Fruit fly (Drosophila melanogaster) whole organism, embryonic: ENCODE data around the gene eIF3i.

Experiments
- Atf6 ChIP-seq: fragments of 200-800 bp; sonication (Bioruptor generic); IDR thresholded peaks from 2 replicates; pipeline ENCODE4 v1.3.6; 2022; ENCODE audit warnings: missing biosample characterization, missing genetic modification characterization
- B-H1 ChIP-seq: fragments of 200-800 bp; sonication (Bioruptor generic); IDR thresholded peaks from 3 replicates; pipeline ENCODE4 v1.3.6; 2022; ENCODE audit warnings: missing biosample characterization, missing genetic modification characterization
- CG10209 ChIP-seq: fragments of 200-800 bp; sonication (Bioruptor generic); optimal IDR thresholded peaks from 3 replicates; lab custom pipeline; 2017; ENCODE audit warnings: missing biosample characterization, mild to moderate bottlenecking, missing genetic modification characterization, missing genetic modification reagents
- CG10274 ChIP-seq: fragments of 200-800 bp; sonication (Bioruptor generic); optimal IDR thresholded peaks from 3 replicates; lab custom pipeline; 2017; ENCODE audit warnings: missing biosample characterization, mild to moderate bottlenecking, missing genetic modification characterization
- CG11085 ChIP-seq: fragments of 200-800 bp; sonication (Bioruptor generic); IDR thresholded peaks from 2 replicates; pipeline ENCODE4 v1.3.6; 2022; ENCODE audit warnings: missing biosample characterization, missing genetic modification characterization
- CG11398 ChIP-seq: fragments of 200-800 bp; sonication (Bioruptor generic); optimal IDR thresholded peaks from 2 replicates; lab custom pipeline; 2016; ENCODE audit warnings: missing biosample characterization, missing genetic modification characterization
- CG11696 ChIP-seq: fragments of 200-800 bp; sonication (Bioruptor generic); IDR thresholded peaks from 2 replicates; pipeline ENCODE4 v1.3.6; 2022; ENCODE audit warnings: missing biosample characterization, missing genetic modification characterization
- CG12071 ChIP-seq: fragments of 200-800 bp; sonication (Bioruptor generic); optimal IDR thresholded peaks from 3 replicates; lab custom pipeline; 2018; ENCODE audit warnings: missing biosample characterization, mild to moderate bottlenecking, missing genetic modification characterization
- CG12391 ChIP-seq: fragments of 200-800 bp; sonication (Bioruptor generic); optimal IDR thresholded peaks from 3 replicates; lab custom pipeline; 2018; ENCODE audit warnings: missing biosample characterization, mild to moderate bottlenecking, missing genetic modification characterization, moderate library complexity
- CG13894 ChIP-seq: fragments of 200-800 bp; sonication (Bioruptor generic); optimal IDR thresholded peaks from 3 replicates; lab custom pipeline; 2018; ENCODE audit warnings: missing biosample characterization, mild to moderate bottlenecking, missing genetic modification characterization, moderate library complexity
- CG1603 ChIP-seq: fragments of 200-800 bp; sonication (Bioruptor generic); optimal IDR thresholded peaks from 2 replicates; lab custom pipeline; 2019; ENCODE audit warnings: missing biosample characterization, mild to moderate bottlenecking, missing genetic modification characterization, moderate library complexity
- CG17186 ChIP-seq: fragments of 200-800 bp; sonication (Bioruptor generic); optimal IDR thresholded peaks from 3 replicates; lab custom pipeline; 2017; ENCODE audit warnings: missing biosample characterization, missing genetic modification reagents, missing genetic modification characterization
- CG2129 ChIP-seq: fragments of 200-800 bp; sonication (Bioruptor generic); IDR thresholded peaks from 2 replicates; pipeline ENCODE4 v1.3.6; 2022; ENCODE audit warnings: missing biosample characterization, missing genetic modification characterization; ENCODE audit not compliant: partially characterized antibody
- CG31388 ChIP-seq: fragments of 200-800 bp; sonication (Bioruptor generic); optimal IDR thresholded peaks from 2 replicates; lab custom pipeline; 2016; ENCODE audit warnings: missing biosample characterization, missing genetic modification characterization
- CG43689 ChIP-seq: fragments of 200-800 bp; sonication (Bioruptor generic); IDR thresholded peaks from 2 replicates; pipeline ENCODE4 v1.3.6; 2022; ENCODE audit warnings: missing biosample characterization, missing genetic modification characterization
- CG7745 ChIP-seq: fragments of 200-800 bp; sonication (Bioruptor generic); optimal IDR thresholded peaks from 2 replicates; lab custom pipeline; 2018; ENCODE audit warnings: missing biosample characterization, mild to moderate bottlenecking, missing genetic modification characterization, moderate library complexity
- Dref ChIP-seq: fragments of 200-800 bp; sonication (Bioruptor generic); IDR thresholded peaks from 2 replicates; pipeline ENCODE4 v1.3.6; 2022; ENCODE audit warnings: missing biosample characterization, missing genetic modification characterization
- Fer3 ChIP-seq: fragments of 200-800 bp; sonication (Bioruptor generic); optimal IDR thresholded peaks from 2 replicates; lab custom pipeline; 2018; ENCODE audit warnings: missing biosample characterization, mild to moderate bottlenecking, missing genetic modification characterization, moderate library complexity
- Gug ChIP-seq: fragments of 200-800 bp; sonication (Bioruptor generic); IDR thresholded peaks from 4 replicates; pipeline ENCODE4 v1.3.6; 2022; ENCODE audit warnings: missing biosample characterization, missing genetic modification characterization
- H2.0 ChIP-seq: fragments of 200-800 bp; sonication (Bioruptor generic); IDR thresholded peaks from 2 replicates; pipeline ENCODE4 v1.3.6; 2022; ENCODE audit warnings: missing biosample characterization, missing genetic modification characterization
- Hey ChIP-seq: fragments of 200-800 bp; sonication (Bioruptor generic); optimal IDR thresholded peaks from 3 replicates; lab custom pipeline; 2018; ENCODE audit warnings: missing biosample characterization, mild to moderate bottlenecking, missing genetic modification characterization
- HmgZ ChIP-seq: fragments of 200-800 bp; sonication (Bioruptor generic); optimal IDR thresholded peaks from 2 replicates; lab custom pipeline; 2018; ENCODE audit warnings: missing biosample characterization, mild to moderate bottlenecking, missing genetic modification characterization
- Lim3 ChIP-seq: fragments of 200-800 bp; sonication (Bioruptor generic); IDR thresholded peaks from 2 replicates; pipeline ENCODE4 v1.3.6; 2022; ENCODE audit warnings: missing biosample characterization, missing genetic modification characterization
- NfI ChIP-seq: fragments of 200-800 bp; sonication (Bioruptor generic); optimal IDR thresholded peaks from 3 replicates; lab custom pipeline; 2018; ENCODE audit warnings: missing biosample characterization, mild to moderate bottlenecking, missing genetic modification characterization, moderate library complexity
- Optix ChIP-seq: fragments of 200-800 bp; sonication (Bioruptor generic); IDR thresholded peaks from 3 replicates; pipeline ENCODE4 v1.3.6; 2022; ENCODE audit warnings: missing biosample characterization, missing genetic modification characterization
- TFAM ChIP-seq: fragments of 200-800 bp; sonication (Bioruptor generic); optimal IDR thresholded peaks from 2 replicates; lab custom pipeline; 2017; ENCODE audit warnings: missing biosample characterization, missing genetic modification characterization, inconsistent platforms
- Trl ChIP-seq, 3 experiments: fragments of >200 bp in 2 of 3; fragments of 200-800 bp in 1 of 3; sonication (Bioruptor generic) in 1 of 3; optimal IDR thresholded peaks; 2 replicates in 1 of 3; 3 replicates in 2 of 3; lab custom pipeline; 2016 to 2017; ENCODE audit warnings: missing biosample characterization in 1 of 3, missing genetic modification characterization in 1 of 3
- Vsx1 ChIP-seq: fragments of 200-800 bp; sonication (Bioruptor generic); optimal IDR thresholded peaks from 2 replicates; lab custom pipeline; 2017; ENCODE audit warnings: missing biosample characterization, mild to moderate bottlenecking, missing genetic modification characterization, missing genetic modification reagents
- Xbp1 ChIP-seq: fragments of 200-800 bp; sonication (Bioruptor generic); optimal IDR thresholded peaks from 3 replicates; lab custom pipeline; 2016; ENCODE audit warnings: missing biosample characterization, mild to moderate bottlenecking, missing genetic modification characterization
- ato ChIP-seq: fragments of 200-800 bp; sonication (Bioruptor generic); IDR thresholded peaks from 2 replicates; pipeline ENCODE4 v1.3.6; 2022; ENCODE audit warnings: missing biosample characterization, missing genetic modification characterization; ENCODE audit not compliant: partially characterized antibody
- bab2 ChIP-seq: fragments of 200-800 bp; sonication (Bioruptor generic); optimal IDR thresholded peaks from 2 replicates; lab custom pipeline; 2016; ENCODE audit warnings: missing biosample characterization, missing genetic modification characterization
- cato ChIP-seq: fragments of 200-800 bp; sonication (Bioruptor generic); optimal IDR thresholded peaks from 2 replicates; lab custom pipeline; 2016; ENCODE audit warnings: missing biosample characterization, missing genetic modification characterization, borderline replicate concordance
- caup ChIP-seq: fragments of 200-800 bp; sonication (Bioruptor generic); optimal IDR thresholded peaks from 3 replicates; lab custom pipeline; 2017; ENCODE audit warnings: missing biosample characterization, mild to moderate bottlenecking, missing genetic modification characterization, moderate library complexity; ENCODE audit not compliant: severe bottlenecking
- chif ChIP-seq, 2 experiments: fragments of 200-800 bp; sonication (Bioruptor generic); optimal IDR thresholded peaks; 3 replicates each; lab custom pipeline; 2016; ENCODE audit warnings: missing biosample characterization in 2 of 2, missing genetic modification characterization in 2 of 2
- da ChIP-seq: fragments of 200-800 bp; sonication (Bioruptor generic); optimal IDR thresholded peaks from 2 replicates; lab custom pipeline; 2016; ENCODE audit warnings: missing biosample characterization, missing genetic modification characterization
- dm ChIP-seq: fragments of 200-800 bp; sonication (Bioruptor generic); optimal IDR thresholded peaks from 3 replicates; lab custom pipeline; 2016; ENCODE audit warnings: missing biosample characterization, missing genetic modification characterization
- gcm2 ChIP-seq: fragments of 200-800 bp; sonication (Bioruptor generic); optimal IDR thresholded peaks from 2 replicates; lab custom pipeline; 2016; ENCODE audit warnings: missing biosample characterization, missing genetic modification characterization
- insv ChIP-seq, 2 experiments: fragments of 200-800 bp; sonication (Bioruptor generic); optimal IDR thresholded peaks; 3 replicates each; lab custom pipeline; 2016 to 2018; ENCODE audit warnings: missing biosample characterization in 2 of 2, missing genetic modification characterization in 2 of 2
- lov ChIP-seq, 2 experiments: fragments of 200-800 bp in 1 of 2; fragments of >200 bp in 1 of 2; sonication (Bioruptor generic) in 1 of 2; IDR thresholded peaks in 1 of 2; optimal IDR thresholded peaks in 1 of 2; 2 replicates in 1 of 2; 3 replicates in 1 of 2; pipeline versions ENCODE4 v1.3.6 to Lab custom; 2017 to 2022; ENCODE audit warnings: missing biosample characterization in 1 of 2, missing genetic modification characterization in 1 of 2
- mirr ChIP-seq: fragments of 200-800 bp; sonication (Bioruptor generic); optimal IDR thresholded peaks from 3 replicates; lab custom pipeline; 2018; ENCODE audit warnings: missing biosample characterization, mild to moderate bottlenecking, missing genetic modification characterization
- pb ChIP-seq: fragments of 200-800 bp; sonication (Bioruptor generic); optimal IDR thresholded peaks from 3 replicates; lab custom pipeline; 2016; ENCODE audit warnings: missing biosample characterization, missing genetic modification characterization
- pfk ChIP-seq: fragments of 200-800 bp; sonication (Bioruptor generic); optimal IDR thresholded peaks from 2 replicates; lab custom pipeline; 2018; ENCODE audit warnings: missing biosample characterization, mild to moderate bottlenecking, missing genetic modification characterization, moderate library complexity
- pho ChIP-seq: fragments of 200-800 bp; sonication (Bioruptor generic); optimal IDR thresholded peaks from 2 replicates; lab custom pipeline; 2016; ENCODE audit warnings: missing biosample characterization, missing genetic modification characterization
- prd ChIP-seq, 3 experiments: fragments of >200 bp in 2 of 3; fragments of 200-800 bp in 1 of 3; sonication (Bioruptor generic) in 1 of 3; optimal IDR thresholded peaks in 2 of 3; IDR thresholded peaks in 1 of 3; 2 replicates in 2 of 3; 3 replicates in 1 of 3; pipeline versions ENCODE4 v1.3.6 to Lab custom; 2017 to 2022; ENCODE audit warnings: missing biosample characterization in 1 of 3, missing genetic modification characterization in 1 of 3
- repo ChIP-seq: fragments of 200-800 bp; sonication (Bioruptor generic); optimal IDR thresholded peaks from 2 replicates; lab custom pipeline; 2016; ENCODE audit warnings: missing biosample characterization, missing genetic modification characterization
- stwl ChIP-seq: fragments of 200-800 bp; sonication (Bioruptor generic); optimal IDR thresholded peaks from 3 replicates; lab custom pipeline; 2018; ENCODE audit warnings: missing biosample characterization, mild to moderate bottlenecking, missing genetic modification characterization, moderate library complexity
- ttk ChIP-seq: fragments of 200-800 bp; sonication (Bioruptor generic); IDR thresholded peaks from 2 replicates; pipeline ENCODE4 v2.1.2; 2022; ENCODE audit warnings: missing biosample characterization, missing genetic modification characterization
- unc-4 ChIP-seq: fragments of 200-800 bp; sonication (Bioruptor generic); IDR thresholded peaks from 2 replicates; pipeline ENCODE4 v1.3.6; 2022; ENCODE audit warnings: missing biosample characterization, missing genetic modification characterization; ENCODE audit not compliant: partially characterized antibody
- wor ChIP-seq: fragments of 200-800 bp; sonication (Bioruptor generic); IDR thresholded peaks from 2 replicates; pipeline ENCODE4 v1.3.6; 2022; ENCODE audit warnings: missing biosample characterization, missing genetic modification characterization

Gene eIF3i

dm6 chr2L:4945300-4945699 is 22.3 kb downstream of the eIF3i start, which contains the start of the genes mRpL24 and betaggt-I (continued):
- TF ChIP-seq CG10209 = peak; percentile 95
- peak; percentile 70 for TF ChIP-seq gcm2 (GFP tag; lab: Kevin White, UChicago)
- peak; percentile 79 for TF ChIP-seq Vsx1 (GFP tag; lab: Kevin White, UChicago)
- TF ChIP-seq da (GFP tag; lab: Kevin White, UChicago) = peak; percentile 44
- peak; percentile 44 for TF ChIP-seq pfk (GFP tag; lab: Kevin White, UChicago)
- TF ChIP-seq CG12071 (GFP tag; lab: Kevin White, UChicago) = peak; percentile 78
- TF ChIP-seq CG17186 (GFP tag; lab: Kevin White, UChicago) = peak; percentile 36
- TF ChIP-seq CG31388 (GFP tag; lab: Kevin White, UChicago) = peak; percentile 91
- TF ChIP-seq CG1603 (tag; lab: Kevin White, UChicago) = peak; percentile 84
- TF ChIP-seq Xbp1 (GFP tag; lab: Kevin White, UChicago) = peak; percentile 97
- TF ChIP-seq CG11085 (GFP tag; lab: Robert Waterston, UW) = peak; percentile 96
- peak; percentile 67 for TF ChIP-seq dm (GFP tag; lab: Kevin White, UChicago)
- TF ChIP-seq bab2 (GFP tag; lab: Kevin White, UChicago) = peak; percentile 72
- peak in 1 of 2 experiments; percentile 73 for TF ChIP-seq insv (GFP tag; optimal IDR thresholded peaks at IDR 0.05; lab: Kevin White, UChicago)
- no peak for TF ChIP-seq unc-4 (GFP tag; lab: Robert Waterston, UW)
- TF ChIP-seq cato = peak; percentile 89
- TF ChIP-seq Fer3 (tag; lab: Kevin White, UChicago) = peak; percentile 98
- peak; percentile 40 for TF ChIP-seq Dref (GFP tag; lab: Robert Waterston, UW)
- peak; percentile 99 for TF ChIP-seq CG12391 (tag; lab: Kevin White, UChicago)
- TF ChIP-seq NfI = peak; percentile 97
- peak; percentile 98 for TF ChIP-seq HmgZ (tag; lab: Kevin White, UChicago)
- TF ChIP-seq Atf6 (GFP tag; lab: Robert Waterston, UW) = peak; percentile 96
- peak; percentile 93 for TF ChIP-seq wor (GFP tag; lab: Robert Waterston, UW)
- peak; percentile 82 to 87 for TF ChIP-seq chif (GFP tag; optimal IDR thresholded peaks at IDR 0.05; lab: Kevin White, UChicago)
- peak; percentile 95 for TF ChIP-seq CG43689
- TF ChIP-seq mirr (GFP tag; lab: Kevin White, UChicago) = peak; percentile 72
- no peak for TF ChIP-seq CG2129
- peak; percentile 58 for TF ChIP-seq CG7745 (tag; lab: Kevin White, UChicago)
- TF ChIP-seq pb (GFP tag; lab: Kevin White, UChicago) = no peak
- TF ChIP-seq B-H1 = peak; percentile 96
- TF ChIP-seq lov (optimal IDR thresholded peaks at IDR 0.05; lab: Kevin White, UChicago) = no peak
- peak; percentile 93 for TF ChIP-seq lov (GFP tag; IDR thresholded peaks at IDR 0.05; lab: Robert Waterston, UW)
- peak; percentile 79 for TF ChIP-seq Optix (GFP tag; lab: Robert Waterston, UW)
- TF ChIP-seq pho (GFP tag; lab: Kevin White, UChicago) = peak; percentile 89
- TF ChIP-seq CG13894 (tag; lab: Kevin White, UChicago) = peak; percentile 96
- peak; percentile 12 for TF ChIP-seq repo (GFP tag; lab: Kevin White, UChicago)
- peak; percentile 91 for TF ChIP-seq CG11696
- no peak for TF ChIP-seq ato (GFP tag; lab: Robert Waterston, UW)
- peak; percentile 28 for TF ChIP-seq CG11398
- peak; percentile 70 for TF ChIP-seq Hey (tag; lab: Kevin White, UChicago)
- peak; percentile 97 for TF ChIP-seq H2.0 (GFP tag; lab: Robert Waterston, UW)
- TF ChIP-seq TFAM = peak; percentile 53
- no peak for TF ChIP-seq Trl (optimal IDR thresholded peaks at IDR 0.05; lab: Kevin White, UChicago)
- TF ChIP-seq Trl (GFP tag; optimal IDR thresholded peaks at IDR 0.05; lab: Kevin White, UChicago) = peak; percentile 74
- peak; percentile 93 for TF ChIP-seq caup
- TF ChIP-seq ttk = peak; percentile 98
- TF ChIP-seq Lim3 (GFP tag; lab: Robert Waterston, UW) = peak; percentile 75; the same call in 1 of the 2 replicates
- TF ChIP-seq Gug (GFP tag; lab: Robert Waterston, UW) = peak; percentile 89
- no peak for TF ChIP-seq prd (optimal IDR thresholded peaks at IDR 0.05; lab: Kevin White, UChicago)
- peak; percentile 97 for TF ChIP-seq prd (GFP tag; IDR thresholded peaks at IDR 0.05; lab: Robert Waterston, UW)
- TF ChIP-seq CG10274 = peak; percentile 71
- peak; percentile 69 for TF ChIP-seq stwl (tag; lab: Kevin White, UChicago)
